Worm (Caenorhabditis elegans) whole organism, L1 larva: ENCODE results near the gene C17G1.14.

Experiments
- C04F5.9 ChIP-seq: sonication (generic microtip); optimal IDR thresholded peaks from 2 replicates; lab custom pipeline; 2016; ENCODE audit warnings: missing genetic modification characterization, missing compliant biosample characterization
- C16A3.4 ChIP-seq: fragments of 150-350 bp; optimal IDR thresholded peaks from 2 replicates; lab custom pipeline; 2014; ENCODE audit warnings: missing biosample characterization, missing genetic modification characterization
- Y116A8C.19 ChIP-seq: sonication (generic microtip); optimal IDR thresholded peaks from 2 replicates; lab custom pipeline; 2016; ENCODE audit warnings: missing compliant biosample characterization, missing genetic modification characterization, borderline replicate concordance
- aly-2 ChIP-seq: fragments of 150-350 bp; optimal IDR thresholded peaks from 2 replicates; lab custom pipeline; 2014; ENCODE audit warnings: missing biosample characterization, missing genetic modification characterization
- ama-1 ChIP-seq: fragments of 150-350 bp; optimal IDR thresholded peaks from 2 replicates; lab custom pipeline; 2014
- ceh-63 ChIP-seq: fragments of 200-800 bp; sonication (Bioruptor generic); optimal IDR thresholded peaks from 2 replicates; lab custom pipeline; 2018; ENCODE audit warnings: mild to moderate bottlenecking, missing genetic modification characterization, missing compliant biosample characterization
- ceh-8 ChIP-seq: fragments of 200-800 bp; sonication (Bioruptor generic); optimal IDR thresholded peaks from 2 replicates; lab custom pipeline; 2018; ENCODE audit warnings: mild to moderate bottlenecking, missing genetic modification characterization, moderate library complexity, missing compliant biosample characterization
- dsc-1 ChIP-seq: sonication (generic microtip); optimal IDR thresholded peaks from 2 replicates; lab custom pipeline; 2016; ENCODE audit warnings: mild to moderate bottlenecking, missing genetic modification characterization, missing compliant biosample characterization
- efl-3 ChIP-seq: fragments of 200-800 bp; sonication (Bioruptor generic); optimal IDR thresholded peaks from 2 replicates; lab custom pipeline; 2018; ENCODE audit warnings: mild to moderate bottlenecking, missing genetic modification characterization, missing compliant biosample characterization
- egl-13 ChIP-seq: sonication (generic microtip); optimal IDR thresholded peaks from 2 replicates; lab custom pipeline; 2016; ENCODE audit warnings: missing genotype, missing genetic modification reagents, missing genetic modification characterization, missing compliant biosample characterization
- elt-3 ChIP-seq, 6 experiments: fragments of 150-350 bp in 1 of 6; sonication (generic microtip); optimal IDR thresholded peaks; 2 replicates each; lab custom pipeline; 2017 to 2018; ENCODE audit warnings: missing biosample characterization in 6 of 6, missing genetic modification characterization in 6 of 6, inconsistent platforms in 1 of 6
- fkh-10 ChIP-seq: sonication (generic microtip); optimal IDR thresholded peaks from 2 replicates; lab custom pipeline; 2017; ENCODE audit warnings: missing biosample characterization, missing genetic modification reagents, missing genetic modification characterization
- fkh-4 ChIP-seq: sonication (generic microtip); optimal IDR thresholded peaks from 2 replicates; lab custom pipeline; 2016; ENCODE audit warnings: missing compliant biosample characterization, missing genetic modification characterization, borderline replicate concordance
- fkh-8 ChIP-seq: sonication (generic microtip); optimal IDR thresholded peaks from 2 replicates; lab custom pipeline; 2016; ENCODE audit warnings: mild to moderate bottlenecking, missing genetic modification characterization, missing compliant biosample characterization
- grh-1 ChIP-seq: fragments of 200-800 bp; sonication (Bioruptor generic); IDR thresholded peaks from 2 replicates; pipeline ENCODE4 v1.3.6; 2022; ENCODE audit warnings: missing genetic modification reagents, missing genetic modification characterization, missing compliant biosample characterization
- irx-1 ChIP-seq: sonication (generic microtip); optimal IDR thresholded peaks from 2 replicates; lab custom pipeline; 2016; ENCODE audit warnings: missing genetic modification characterization, missing compliant biosample characterization
- isw-1 ChIP-seq: fragments of 200-800 bp; sonication (Bioruptor generic); IDR thresholded peaks from 2 replicates; pipeline ENCODE4 v1.3.6; 2022; ENCODE audit warnings: missing genetic modification characterization, missing compliant biosample characterization
- jun-1 ChIP-seq: fragments of 150-350 bp; optimal IDR thresholded peaks from 2 replicates; lab custom pipeline; 2014; ENCODE audit warnings: missing biosample characterization, missing genetic modification reagents, missing genetic modification characterization
- lin-13 ChIP-seq: fragments of 150-350 bp; optimal IDR thresholded peaks from 2 replicates; lab custom pipeline; 2014; ENCODE audit warnings: missing biosample characterization, missing genetic modification reagents, missing genetic modification characterization
- lin-14 ChIP-seq: fragments of 200-800 bp; sonication (Bioruptor generic); optimal IDR thresholded peaks from 2 replicates; lab custom pipeline; 2018; ENCODE audit warnings: mild to moderate bottlenecking, missing genetic modification characterization, moderate library complexity, missing compliant biosample characterization
- lin-35 ChIP-seq, 2 experiments: fragments of 150-350 bp; optimal IDR thresholded peaks; 2 replicates each; lab custom pipeline; 2014; ENCODE audit warnings: missing biosample characterization in 2 of 2, missing genetic modification characterization in 2 of 2, missing genetic modification reagents in 2 of 2
- lin-39 ChIP-seq: fragments of 150-350 bp; optimal IDR thresholded peaks from 2 replicates; lab custom pipeline; 2014; ENCODE audit warnings: missing biosample characterization, missing genetic modification reagents, missing genetic modification characterization
- lir-3 ChIP-seq: sonication (generic microtip); optimal IDR thresholded peaks from 2 replicates; lab custom pipeline; 2016; ENCODE audit warnings: mild to moderate bottlenecking, missing genetic modification characterization, moderate library complexity, missing compliant biosample characterization; ENCODE audit not compliant: poor library complexity
- lsy-2 ChIP-seq, 2 experiments: fragments of 150-350 bp; optimal IDR thresholded peaks; 2 replicates each; lab custom pipeline; 2014; ENCODE audit warnings: missing biosample characterization in 2 of 2, missing genetic modification characterization in 2 of 2
- mef-2 ChIP-seq: fragments of 150-350 bp; optimal IDR thresholded peaks from 2 replicates; lab custom pipeline; 2014; ENCODE audit warnings: missing biosample characterization, missing genetic modification characterization
- nhr-19 ChIP-seq: fragments of 200-800 bp; sonication (Bioruptor generic); conservative IDR thresholded peaks from 2 replicates; pipeline ENCODE4 v1.3.6; 2022; ENCODE audit warnings: missing genetic modification characterization, missing compliant biosample characterization
- nhr-20 ChIP-seq: sonication (generic microtip); optimal IDR thresholded peaks from 2 replicates; lab custom pipeline; 2016; ENCODE audit warnings: mild to moderate bottlenecking, missing genetic modification characterization, missing compliant biosample characterization
- nhr-237 ChIP-seq: fragments of 150-350 bp; optimal IDR thresholded peaks from 2 replicates; lab custom pipeline; 2014; ENCODE audit warnings: missing biosample characterization, missing genetic modification characterization
- nhr-47 ChIP-seq: sonication (generic microtip); optimal IDR thresholded peaks from 2 replicates; lab custom pipeline; 2016; ENCODE audit warnings: mild to moderate bottlenecking, missing genetic modification characterization, moderate library complexity, missing compliant biosample characterization
- nhr-71 ChIP-seq: sonication (generic microtip); optimal IDR thresholded peaks from 2 replicates; lab custom pipeline; 2016; ENCODE audit warnings: mild to moderate bottlenecking, missing genetic modification characterization, moderate library complexity, missing compliant biosample characterization
- nhr-76 ChIP-seq: sonication (generic microtip); optimal IDR thresholded peaks from 2 replicates; lab custom pipeline; 2017; ENCODE audit warnings: missing biosample characterization, missing genetic modification characterization
- nhr-77 ChIP-seq: fragments of 150-350 bp; optimal IDR thresholded peaks from 2 replicates; lab custom pipeline; 2014; ENCODE audit warnings: missing biosample characterization, missing genetic modification characterization
- nhr-85 ChIP-seq: sonication (generic microtip); peaks from one replicate; lab custom pipeline; 2016; ENCODE audit warnings: missing genetic modification characterization, inconsistent platforms, missing compliant biosample characterization
- nhr-90 ChIP-seq: sonication (generic microtip); optimal IDR thresholded peaks from 2 replicates; lab custom pipeline; 2016; ENCODE audit warnings: mild to moderate bottlenecking, missing genetic modification characterization, missing compliant biosample characterization; ENCODE audit not compliant: poor library complexity
- pax-3 ChIP-seq: fragments of 200-800 bp; sonication (Bioruptor generic); optimal IDR thresholded peaks from 2 replicates; lab custom pipeline; 2018; ENCODE audit warnings: mild to moderate bottlenecking, missing genetic modification characterization, moderate library complexity, missing compliant biosample characterization
- pqm-1 ChIP-seq: sonication (generic microtip); optimal IDR thresholded peaks from 3 replicates; lab custom pipeline; 2017; ENCODE audit warnings: missing biosample characterization, missing genetic modification characterization
- rnt-1 ChIP-seq: sonication (generic microtip); optimal IDR thresholded peaks from 2 replicates; lab custom pipeline; 2016; ENCODE audit warnings: mild to moderate bottlenecking, missing genetic modification characterization, moderate library complexity, missing compliant biosample characterization
- skn-1 ChIP-seq: fragments of 150-350 bp; optimal IDR thresholded peaks from 2 replicates; lab custom pipeline; 2014; ENCODE audit warnings: missing biosample characterization, missing genetic modification characterization
- snu-23 ChIP-seq: sonication (generic microtip); optimal IDR thresholded peaks from 2 replicates; lab custom pipeline; 2016; ENCODE audit warnings: missing genetic modification characterization, missing compliant biosample characterization
- sox-4 ChIP-seq: sonication (generic microtip); optimal IDR thresholded peaks from 2 replicates; lab custom pipeline; 2016; ENCODE audit warnings: missing genetic modification characterization, missing compliant biosample characterization
- unc-130 ChIP-seq: fragments of 150-350 bp; optimal IDR thresholded peaks from 2 replicates; lab custom pipeline; 2017; ENCODE audit warnings: missing biosample characterization, missing genetic modification characterization, inconsistent platforms
- unc-30 ChIP-seq: sonication (generic microtip); optimal IDR thresholded peaks from 2 replicates; lab custom pipeline; 2017; ENCODE audit warnings: missing biosample characterization, missing genetic modification characterization
- unc-62 ChIP-seq: fragments of 150-350 bp; optimal IDR thresholded peaks from 2 replicates; lab custom pipeline; 2014; ENCODE audit warnings: missing biosample characterization, missing genetic modification reagents, missing genetic modification characterization
- unc-86 ChIP-seq: sonication (generic microtip); optimal IDR thresholded peaks from 2 replicates; lab custom pipeline; 2016; ENCODE audit warnings: missing genetic modification characterization, missing compliant biosample characterization
- zag-1 ChIP-seq: fragments of 150-350 bp; optimal IDR thresholded peaks from 2 replicates; lab custom pipeline; 2014; ENCODE audit warnings: missing biosample characterization, missing genetic modification characterization

The C17G1.14 gene

ce11 chrX:9956052-9956451 is 17.4 kb downstream of the C17G1.14 start:
- TF ChIP-seq pax-3 (no peak), lin-13 (GFP tag; lab: Kevin White, UChicago) (no peak), grh-1 (GFP tag; lab: Robert Waterston, UW) (no peak), unc-30 (no peak), nhr-90 (tag; lab: Kevin White, UChicago) (no peak), unc-86 (no peak), pqm-1 (tag; lab: Kevin White, UChicago) (no peak), rnt-1 (tag; lab: Kevin White, UChicago) (no peak), aly-2 (tag; lab: Kevin White, UChicago) (no peak), lin-39 (tag; lab: Kevin White, UChicago) (no peak), sox-4 (no peak)
- TF ChIP-seq, all 84 proteins: peak for 0

- TF ChIP-seq unc-86 (peak; percentile 87), nhr-20 (tag; lab: Kevin White, UChicago) (peak; percentile 1), pax-3 (peak; percentile 35), dsc-1 (tag; lab: Kevin White, UChicago) (peak; percentile 47), egl-13 (tag; lab: Kevin White, UChicago) (peak; percentile 42), fkh-8 (tag; lab: Kevin White, UChicago) (peak; percentile 89), lin-14 (GFP tag; lab: Kevin White, UChicago) (peak; percentile 57), nhr-47 (peak; percentile 57), isw-1 (peak; percentile 17; the same call in 1 of the 2 replicates), snu-23 (GFP tag; lab: Kevin White, UChicago) (peak; percentile 5), nhr-71 (peak; percentile 82), nhr-19 (GFP tag; lab: Robert Waterston, UW) (peak; percentile 88), nhr-85 (peak; percentile 45), sox-4 (peak; percentile 55), lsy-2 (tag; optimal IDR thresholded peaks at IDR 0.05; lab: Kevin White, UChicago) (peak in 1 of 2 experiments; percentile 13)
These were observed 17.9 kb downstream of the C17G1.14 start for ce11 chrX:9956537-9956936.

ce11 chrX:9957449-9957848 is 18.8 kb downstream of the C17G1.14 start:
- TF ChIP-seq C16A3.4 (no peak), sox-4 (peak; percentile 1), ceh-8 (no peak), nhr-71 (peak; percentile 53), unc-62 (no peak), fkh-8 (tag; lab: Kevin White, UChicago) (peak; percentile 81), nhr-47 (peak; percentile 47), efl-3 (GFP tag; lab: Kevin White, UChicago) (no peak), zag-1 (tag; lab: Kevin White, UChicago) (no peak), ceh-63 (GFP tag; lab: Kevin White, UChicago) (no peak), skn-1 (tag; lab: Kevin White, UChicago) (no peak), nhr-77 (tag; lab: Kevin White, UChicago) (no peak), nhr-19 (GFP tag; lab: Robert Waterston, UW) (peak; percentile 72), dsc-1 (tag; lab: Kevin White, UChicago) (peak; percentile 35)

- TF ChIP-seq lin-35 (GFP tag; optimal IDR thresholded peaks at IDR 0.05; lab: Kevin White, UChicago) (peak; percentile 86 to 89), unc-130 (tag; lab: Kevin White, UChicago) (peak; percentile 91), unc-30 (no peak), Y116A8C.19 (tag; lab: Kevin White, UChicago) (no peak), jun-1 (peak; percentile 93), ama-1 (no peak), nhr-76 (tag; lab: Kevin White, UChicago) (no peak), fkh-10 (GFP tag; lab: Kevin White, UChicago) (peak; percentile 94), grh-1 (GFP tag; lab: Robert Waterston, UW) (peak; percentile 77), elt-3 (tag; optimal IDR thresholded peaks at IDR 0.05; lab: Kevin White, UChicago) (peak in 4 of 6 experiments; percentile 3 to 83 (median 70)), fkh-4 (no peak), nhr-71 (peak; percentile 98), egl-13 (tag; lab: Kevin White, UChicago) (peak; percentile 87), ceh-63 (GFP tag; lab: Kevin White, UChicago) (no peak), nhr-237 (tag; lab: Kevin White, UChicago) (peak; percentile 82), lsy-2 (tag; optimal IDR thresholded peaks at IDR 0.05; lab: Kevin White, UChicago) (peak; percentile 86 to 93), nhr-90 (tag; lab: Kevin White, UChicago) (peak; percentile 89), C04F5.9 (tag; lab: Kevin White, UChicago) (peak; percentile 38), snu-23 (GFP tag; lab: Kevin White, UChicago) (peak; percentile 97), fkh-8 (tag; lab: Kevin White, UChicago) (peak; percentile 96), mef-2 (tag; lab: Kevin White, UChicago) (peak; percentile 72), sox-4 (peak; percentile 73), nhr-85 (peak; percentile 95), zag-1 (tag; lab: Kevin White, UChicago) (peak; percentile 80), lir-3 (tag; lab: Kevin White, UChicago) (peak; percentile 77), lin-39 (tag; lab: Kevin White, UChicago) (peak; percentile 66), irx-1 (tag; lab: Kevin White, UChicago) (peak; percentile 92)
These were observed 19.9 kb downstream of the C17G1.14 start, which contains the start of gene ZC506.1 for ce11 chrX:9958561-9958960. ZC506.1 (plus strand) TSS chrX:9958960.
